Worm (Caenorhabditis elegans) whole organism, L3 larva: ENCODE results near the gene msp-58.
"Not testable (repeated sequence)": the region's sequence is repeated elsewhere in the genome, so short reads cannot be mapped to it uniquely, and the experiment has no call there.

Experiments
- ZK546.5 ChIP-seq: sonication (generic microtip); optimal IDR thresholded peaks from 2 replicates; lab custom pipeline; 2017; ENCODE audit warnings: missing biosample characterization, missing genetic modification characterization
- ama-1 ChIP-seq: fragments of 150-350 bp; optimal IDR thresholded peaks from 2 replicates; lab custom pipeline; 2018
- ceh-16 ChIP-seq: sonication (generic microtip); optimal IDR thresholded peaks from 2 replicates; lab custom pipeline; 2017; ENCODE audit warnings: missing biosample characterization, missing genetic modification characterization
- ceh-28 ChIP-seq: fragments of 150-350 bp; optimal IDR thresholded peaks from 2 replicates; lab custom pipeline; 2014; ENCODE audit warnings: missing biosample characterization, missing genetic modification reagents, missing genetic modification characterization
- ceh-9 ChIP-seq: sonication (generic microtip); optimal IDR thresholded peaks from 2 replicates; lab custom pipeline; 2018; ENCODE audit warnings: missing biosample characterization, missing genetic modification characterization
- daf-12 ChIP-seq: fragments of 150-350 bp; optimal IDR thresholded peaks from 2 replicates; lab custom pipeline; 2014; ENCODE audit warnings: missing biosample characterization, missing genetic modification reagents, missing genetic modification characterization
- elt-1 ChIP-seq: fragments of 150-350 bp; optimal IDR thresholded peaks from 2 replicates; lab custom pipeline; 2014; ENCODE audit warnings: missing biosample characterization, missing genetic modification characterization
- elt-2 ChIP-seq: sonication (generic microtip); optimal IDR thresholded peaks from 2 replicates; lab custom pipeline; 2016; ENCODE audit warnings: missing genetic modification reagents, mild to moderate bottlenecking, missing genetic modification characterization, missing compliant biosample characterization
- elt-3 ChIP-seq, 3 experiments: fragments of 150-350 bp in 1 of 3; sonication (generic microtip) in 2 of 3; optimal IDR thresholded peaks; 2 replicates in 2 of 3; 4 replicates in 1 of 3; lab custom pipeline; 2014 to 2017; ENCODE audit warnings: missing biosample characterization in 3 of 3, missing genetic modification characterization in 3 of 3
- eor-1 ChIP-seq, 2 experiments: fragments of 150-350 bp; optimal IDR thresholded peaks; 2 replicates each; lab custom pipeline; 2014 to 2018; ENCODE audit warnings: missing biosample characterization in 2 of 2, missing genetic modification characterization in 2 of 2
- fkh-10 ChIP-seq: sonication (generic microtip); optimal IDR thresholded peaks from 2 replicates; lab custom pipeline; 2017; ENCODE audit warnings: missing biosample characterization, missing genetic modification reagents, missing genetic modification characterization
- fos-1 ChIP-seq: fragments of 150-350 bp; optimal IDR thresholded peaks from 2 replicates; lab custom pipeline; 2014; ENCODE audit warnings: missing biosample characterization, missing genetic modification characterization
- hmg-11 ChIP-seq: sonication (generic microtip); optimal IDR thresholded peaks from 2 replicates; lab custom pipeline; 2016; ENCODE audit warnings: missing genetic modification characterization, missing compliant biosample characterization
- jun-1 ChIP-seq: fragments of 150-350 bp; optimal IDR thresholded peaks from 2 replicates; lab custom pipeline; 2014; ENCODE audit warnings: missing biosample characterization, missing genetic modification reagents, missing genetic modification characterization
- lin-39 ChIP-seq: fragments of 150-350 bp; optimal IDR thresholded peaks from 2 replicates; lab custom pipeline; 2018; ENCODE audit warnings: missing biosample characterization, missing genetic modification reagents, missing genetic modification characterization
- lsy-12 ChIP-seq: sonication (generic microtip); optimal IDR thresholded peaks from 2 replicates; lab custom pipeline; 2016; ENCODE audit warnings: mild to moderate bottlenecking, missing genetic modification characterization, missing compliant biosample characterization
- mml-1 ChIP-seq: fragments of 150-350 bp; sonication (generic microtip); optimal IDR thresholded peaks from 3 replicates; lab custom pipeline; 2014; ENCODE audit warnings: missing biosample characterization, missing genetic modification characterization
- nfya-1 ChIP-seq: sonication (generic microtip); optimal IDR thresholded peaks from 2 replicates; lab custom pipeline; 2017; ENCODE audit warnings: missing genetic modification characterization, mild to moderate bottlenecking, missing compliant biosample characterization, antibody characterized with exemption, moderate library complexity; ENCODE audit not compliant: insufficient read depth
- nhr-12 ChIP-seq: fragments of 150-350 bp; optimal IDR thresholded peaks from 2 replicates; lab custom pipeline; 2014; ENCODE audit warnings: missing biosample characterization, missing genetic modification characterization
- nhr-23 ChIP-seq: fragments of 150-350 bp; optimal IDR thresholded peaks from 2 replicates; lab custom pipeline; 2014; ENCODE audit warnings: missing biosample characterization, missing genetic modification reagents, missing genetic modification characterization
- nhr-237 ChIP-seq: fragments of 150-350 bp; optimal IDR thresholded peaks from 2 replicates; lab custom pipeline; 2014; ENCODE audit warnings: missing biosample characterization, missing genetic modification characterization
- nhr-25 ChIP-seq: sonication (generic microtip); optimal IDR thresholded peaks from 2 replicates; lab custom pipeline; 2017; ENCODE audit warnings: missing biosample characterization, missing genetic modification characterization
- nhr-43 ChIP-seq: sonication (generic microtip); optimal IDR thresholded peaks from 2 replicates; lab custom pipeline; 2016; ENCODE audit warnings: mild to moderate bottlenecking, missing genetic modification characterization, missing compliant biosample characterization; ENCODE audit not compliant: poor library complexity, severe bottlenecking
- nhr-67 ChIP-seq: fragments of 150-350 bp; optimal IDR thresholded peaks from 2 replicates; lab custom pipeline; 2014; ENCODE audit warnings: missing biosample characterization, missing genetic modification characterization
- pha-4 ChIP-seq: fragments of 150-350 bp; optimal IDR thresholded peaks from 2 replicates; lab custom pipeline; 2014; ENCODE audit warnings: missing biosample characterization, missing genetic modification reagents, missing genetic modification characterization
- sea-2 ChIP-seq: fragments of 150-350 bp; sonication (generic microtip); optimal IDR thresholded peaks from 4 replicates; lab custom pipeline; 2014; ENCODE audit warnings: missing biosample characterization, missing genetic modification reagents, missing genetic modification characterization
- skn-1 ChIP-seq: fragments of 150-350 bp; optimal IDR thresholded peaks from 2 replicates; lab custom pipeline; 2014; ENCODE audit warnings: missing biosample characterization, missing genetic modification characterization
- snpc-4 ChIP-seq: fragments of 150-350 bp; optimal IDR thresholded peaks from 2 replicates; lab custom pipeline; 2014; ENCODE audit warnings: missing biosample characterization, missing genetic modification characterization
- tbx-2 ChIP-seq: sonication (generic microtip); optimal IDR thresholded peaks from 2 replicates; lab custom pipeline; 2016; ENCODE audit warnings: mild to moderate bottlenecking, missing genetic modification characterization, missing compliant biosample characterization
- unc-39 ChIP-seq: sonication (generic microtip); optimal IDR thresholded peaks from 4 replicates; lab custom pipeline; 2017; ENCODE audit warnings: missing biosample characterization, missing genetic modification characterization
- zag-1 ChIP-seq: fragments of 150-350 bp; optimal IDR thresholded peaks from 2 replicates; lab custom pipeline; 2014; ENCODE audit warnings: missing biosample characterization, missing genetic modification characterization
- ztf-11 ChIP-seq: fragments of 150-350 bp; optimal IDR thresholded peaks from 2 replicates; lab custom pipeline; 2014; ENCODE audit warnings: missing biosample characterization, missing genetic modification characterization

Gene msp-58

DNA sequence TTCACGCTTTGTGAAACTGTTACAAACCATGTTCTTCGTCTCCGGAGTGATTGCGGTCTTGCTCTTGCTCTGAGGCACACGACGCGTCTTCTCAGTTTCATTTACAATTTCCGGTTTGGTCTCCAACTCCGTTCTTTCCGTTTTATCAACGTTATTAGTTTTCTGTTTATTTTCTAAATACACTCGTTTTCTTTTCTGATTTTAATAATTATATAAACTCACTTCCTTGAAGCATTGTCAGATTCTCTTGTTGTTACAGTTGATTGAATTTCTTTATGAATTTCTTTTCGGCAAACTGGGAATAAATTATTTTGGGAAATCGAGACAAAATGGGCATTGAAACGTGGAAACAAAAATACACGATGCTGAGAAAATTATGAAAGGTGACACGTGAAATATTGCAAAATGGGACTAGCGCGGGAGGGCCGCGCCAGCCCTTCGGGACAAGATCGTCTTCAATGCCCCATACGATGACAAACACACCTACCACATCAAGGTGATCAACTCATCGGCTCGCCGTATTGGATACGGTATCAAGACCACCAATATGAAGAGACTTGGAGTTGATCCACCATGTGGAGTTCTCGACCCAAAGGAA is at the start of gene msp-58, which contains the start of gene ZK354.9:
msp-58 (plus strand) TSS at position 548 of the 598 bp plus-strand sequence.
ZK354.9 (minus strand) TSS at position 101 of the 598 bp plus-strand sequence.
- not testable (repeated sequence) for TF ChIP-seq lsy-12, nhr-25, ztf-11 (tag; lab: Kevin White, UChicago)

DNA sequence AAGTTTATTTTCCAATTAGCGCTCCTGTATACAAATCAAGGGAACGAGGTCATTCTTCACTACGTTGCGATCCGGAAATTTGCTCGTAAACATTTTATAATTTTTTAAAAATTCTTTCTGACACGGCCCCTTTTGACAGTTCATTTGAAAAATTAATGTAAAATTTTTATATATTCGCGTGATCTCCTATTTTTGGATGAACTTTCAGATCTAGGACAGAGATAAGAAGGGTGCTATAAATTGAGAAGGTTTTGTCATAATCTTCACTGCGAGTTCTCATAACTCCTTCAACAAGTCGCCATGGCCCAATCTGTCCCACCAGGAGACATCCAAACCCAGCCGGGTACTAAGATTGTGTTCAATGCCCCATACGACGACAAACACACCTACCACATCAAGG is 48.1 kb upstream of the msp-58 start, which contains the start of gene msp-19:
msp-19 (plus strand) TSS at position 301 of the 400 bp plus-strand sequence.
- not testable (repeated sequence) for TF ChIP-seq lin-39 (tag; lab: Kevin White, UChicago); hmg-11 (tag; lab: Kevin White, UChicago); eor-1 (tag; optimal IDR thresholded peaks at IDR 0.05; lab: Kevin White, UChicago)

DNA sequence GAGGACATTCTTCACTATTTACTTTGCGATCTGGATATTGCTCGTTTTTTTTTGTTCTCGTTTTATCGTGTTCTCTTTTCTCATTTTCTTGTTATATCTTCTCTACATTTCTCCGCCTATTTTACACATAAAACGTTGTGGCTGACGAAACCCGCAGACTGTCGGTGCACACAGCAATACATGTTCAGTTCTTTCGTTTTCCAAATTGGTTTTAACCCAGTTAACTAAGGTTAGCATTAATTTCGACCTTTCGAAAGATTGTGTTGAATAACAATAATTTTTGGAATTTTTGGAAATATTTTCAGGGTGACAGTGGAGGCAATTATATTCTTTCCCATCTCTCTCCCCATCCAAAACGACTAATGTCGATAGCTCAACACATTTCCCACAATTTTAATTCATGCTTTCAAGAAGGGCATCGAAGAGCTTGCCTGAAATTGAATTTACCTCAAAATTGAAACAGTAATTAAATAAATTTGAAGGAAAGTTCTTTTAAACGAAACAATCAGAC is 43.6 kb upstream of the msp-58 start:
- TF ChIP-seq snpc-4 (tag; lab: Kevin White, UChicago) (peak; percentile 15), ama-1 (peak; percentile 70)

DNA sequence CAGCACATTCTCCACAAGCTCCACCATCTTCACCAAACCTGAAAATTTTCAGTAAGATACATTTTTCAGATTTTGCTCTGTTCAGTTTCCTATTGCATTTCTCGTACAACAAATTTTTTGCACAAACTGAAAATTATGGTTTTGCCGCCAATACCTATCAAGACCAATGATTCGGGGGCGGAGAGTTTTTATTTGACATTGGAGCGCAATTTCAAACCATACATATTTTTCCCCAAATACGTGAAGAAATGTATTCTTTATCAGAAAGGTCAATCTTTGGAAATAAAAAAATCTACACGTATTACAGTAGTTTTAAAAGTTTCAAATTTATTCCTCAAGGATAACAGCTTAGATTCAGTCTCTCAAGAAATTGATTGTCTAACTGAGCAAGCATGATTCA is 41.9 kb upstream of the msp-58 start, which contains the start of gene F36H12.5:
F36H12.5 (plus strand) TSS at position 301 of the 400 bp plus-strand sequence.
- no peak for TF ChIP-seq ceh-28 (tag; lab: Kevin White, UChicago)
- no peak for TF ChIP-seq elt-1 (tag; lab: Kevin White, UChicago)
- no peak for TF ChIP-seq lin-39 (tag; lab: Kevin White, UChicago)
- TF ChIP-seq daf-12 (tag; lab: Kevin White, UChicago): no peak
- TF ChIP-seq nhr-43 (tag; lab: Kevin White, UChicago): no peak

DNA sequence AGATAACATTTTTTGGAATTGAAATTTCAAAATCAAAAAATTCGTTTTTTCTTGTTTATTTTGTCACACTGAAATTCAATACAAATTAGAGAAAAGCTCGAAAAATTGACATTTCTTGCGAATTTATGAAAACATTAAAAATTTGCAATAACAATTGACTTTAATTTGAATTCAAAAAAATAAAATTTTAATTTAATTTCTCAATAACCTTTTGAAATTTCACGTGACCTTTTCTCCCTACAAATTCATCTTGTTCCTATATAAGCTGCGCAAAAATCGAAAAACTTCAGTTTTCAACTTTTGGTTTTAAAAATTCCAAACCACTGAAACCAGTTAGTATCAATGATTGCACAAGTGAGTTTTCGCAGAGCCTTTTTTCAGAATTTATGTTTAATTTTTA is 39.6 kb upstream of the msp-58 start, which contains the start of gene F36H12.4:
F36H12.4 (plus strand) TSS at position 301 of the 400 bp plus-strand sequence.
- no peak for TF ChIP-seq ama-1
- no peak for TF ChIP-seq fos-1 (tag; lab: Kevin White, UChicago)
- no peak for TF ChIP-seq nhr-23
- TF ChIP-seq ceh-16 (tag; lab: Kevin White, UChicago): no peak
- no peak for TF ChIP-seq elt-1 (tag; lab: Kevin White, UChicago)
- TF ChIP-seq pha-4 (tag; lab: Kevin White, UChicago): no peak
- no peak for TF ChIP-seq fkh-10
- no peak for TF ChIP-seq tbx-2 (tag; lab: Kevin White, UChicago)
- no peak for TF ChIP-seq nfya-1
- TF ChIP-seq ZK546.5 (tag; lab: Kevin White, UChicago): no peak

DNA sequence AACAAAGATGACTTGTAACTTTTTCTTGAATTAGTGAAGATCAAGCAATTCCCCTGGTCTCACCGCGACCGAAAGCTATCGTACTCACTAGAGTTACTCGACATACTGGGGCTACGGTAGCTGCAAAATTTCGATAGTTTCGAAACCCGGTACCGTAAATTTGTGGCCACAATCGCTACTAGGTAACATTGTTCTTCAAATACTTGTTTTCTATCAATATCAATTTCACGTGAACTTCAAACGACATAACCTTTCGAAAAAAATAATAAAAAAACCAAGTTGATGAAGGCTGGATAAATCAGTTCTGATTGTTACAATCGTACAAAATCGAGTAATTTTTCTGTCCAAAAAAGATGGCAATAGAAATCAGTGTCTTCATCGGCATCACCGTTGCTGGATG is 35.9 kb upstream of the msp-58 start, which contains the start of gene F36H12.3:
F36H12.3 (plus strand) TSS at position 301 of the 400 bp plus-strand sequence.
- TF ChIP-seq mml-1 (no peak), jun-1 (tag; lab: Kevin White, UChicago) (no peak), nhr-23 (no peak), unc-39 (tag; lab: Kevin White, UChicago) (no peak), nhr-12 (tag; lab: Kevin White, UChicago) (no peak), nhr-67 (tag; lab: Kevin White, UChicago) (no peak)

DNA sequence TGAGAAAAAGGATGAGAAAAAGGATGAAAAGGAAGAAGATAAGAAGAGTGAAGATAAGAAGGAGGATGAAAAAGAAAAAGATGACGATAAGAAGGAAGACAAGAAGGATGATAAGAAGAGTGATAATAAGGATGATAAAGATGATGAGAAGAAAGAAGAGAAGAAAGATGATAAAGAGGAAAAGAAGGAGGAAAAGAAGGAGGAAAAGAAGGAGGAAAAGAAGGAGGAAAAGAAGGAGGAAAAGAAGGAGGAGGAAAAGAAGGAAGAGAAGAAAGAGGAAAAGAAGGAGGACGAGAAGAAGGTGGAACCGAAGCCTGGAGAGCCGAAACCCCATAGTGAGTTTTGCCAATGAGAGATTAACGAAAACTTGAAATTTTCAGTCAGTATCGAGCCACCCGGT is 35.0 kb upstream of the msp-58 start:
- TF ChIP-seq snpc-4 (tag; lab: Kevin White, UChicago): no peak
- no peak for TF ChIP-seq jun-1 (tag; lab: Kevin White, UChicago)
- TF ChIP-seq ceh-9 (tag; lab: Kevin White, UChicago): no peak
- TF ChIP-seq sea-2 (GFP tag; lab: Kevin White, UChicago): no peak
- TF ChIP-seq skn-1 (tag; lab: Kevin White, UChicago): no peak
- no peak for TF ChIP-seq hmg-11 (tag; lab: Kevin White, UChicago)
- no peak for TF ChIP-seq zag-1 (tag; lab: Kevin White, UChicago)
- TF ChIP-seq eor-1 (tag; optimal IDR thresholded peaks at IDR 0.05; lab: Kevin White, UChicago): no peak
- no peak for TF ChIP-seq elt-2 (tag; lab: Kevin White, UChicago)
- TF ChIP-seq ama-1: no peak
- TF ChIP-seq nhr-237 (tag; lab: Kevin White, UChicago): no peak
- no peak for TF ChIP-seq fos-1 (tag; lab: Kevin White, UChicago)
- TF ChIP-seq elt-3 (tag; optimal IDR thresholded peaks at IDR 0.05; lab: Kevin White, UChicago): no peak
- no peak for TF ChIP-seq tbx-2 (tag; lab: Kevin White, UChicago)
- TF ChIP-seq lsy-12 (tag; lab: Kevin White, UChicago): no peak
